Worm (Caenorhabditis elegans): ENCODE measurements around the gene F13H10.6.
A peak's percentile ranks its signal among the peaks of the same experiment; 100 is the strongest.

Gene F13H10.6

ce11 chrIV:11036222-11036621, 27.1 kb downstream of the F13H10.6 start, which contains the start of gene fkb-1 (continued):
- TF ChIP-seq egl-27 (tag; optimal IDR thresholded peaks at IDR 0.05) (no peak), nhr-11 (tag; optimal IDR thresholded peaks at IDR 0.05) (peak; percentile 60), nhr-76 (tag; optimal IDR thresholded peaks at IDR 0.05) (no peak), nhr-77 (tag; optimal IDR thresholded peaks at IDR 0.05) (no peak), mdl-1 (tag; optimal IDR thresholded peaks at IDR 0.05) (peak in 1 of 2 experiments; percentile 46), mdt-29 (GFP tag; IDR thresholded peaks at IDR 0.05) (no peak), hlh-30 (tag; optimal IDR thresholded peaks at IDR 0.05; ENCODE audit: insufficient read depth) (peak; percentile 38), lin-13 (GFP tag; optimal IDR thresholded peaks at IDR 0.05) (no peak), F26F4.8 (GFP tag; conservative IDR thresholded peaks at IDR 0.05) (no peak), zfp-2 (tag; optimal IDR thresholded peaks at IDR 0.05) (no peak), Y105C5A.15 (GFP tag; IDR thresholded peaks at IDR 0.05) (no peak), nhr-237 (tag; optimal IDR thresholded peaks at IDR 0.05) (no peak), unc-62 (GFP tag; optimal IDR thresholded peaks at IDR 0.05 in 1 of 2) (peak in 1 of 2 experiments; percentile 96), unc-62 (tag; optimal IDR thresholded peaks at IDR 0.05) (no peak), ama-1 (optimal IDR thresholded peaks at IDR 0.05) (no peak), lsy-2 (tag; optimal IDR thresholded peaks at IDR 0.05) (peak in 1 of 2 experiments; percentile 83), egl-43 (GFP tag; IDR thresholded peaks at IDR 0.05) (no peak), ZK337.2 (GFP tag; IDR thresholded peaks at IDR 0.05) (no peak), R02D3.7 (tag; optimal IDR thresholded peaks at IDR 0.05) (no peak), unc-130 (GFP tag; optimal IDR thresholded peaks at IDR 0.05) (no peak), zip-11 (GFP tag; IDR thresholded peaks at IDR 0.05) (no peak), ztf-7 (tag; optimal IDR thresholded peaks at IDR 0.05) (no peak), daf-12 (tag; optimal IDR thresholded peaks at IDR 0.05) (no peak), php-3 (GFP tag; IDR thresholded peaks at IDR 0.05) (no peak), unc-39 (tag; optimal IDR thresholded peaks at IDR 0.05) (no peak), madf-9 (GFP tag; conservative IDR thresholded peaks at IDR 0.05) (no peak), cey-2 (tag; optimal IDR thresholded peaks at IDR 0.05; ENCODE audit: borderline replicate concordance, insufficient read depth) (no peak), nhr-41 (GFP tag; IDR thresholded peaks at IDR 0.05) (no peak), mxl-2 (GFP tag; conservative IDR thresholded peaks at IDR 0.05) (no peak), lin-39 (tag; optimal IDR thresholded peaks at IDR 0.05) (no peak), snpc-4 (tag; optimal IDR thresholded peaks at IDR 0.05) (no peak), nhr-48 (tag; optimal IDR thresholded peaks at IDR 0.05) (no peak), F44E2.7 (GFP tag; IDR thresholded peaks at IDR 0.05) (no peak), lin-38 (GFP tag; IDR thresholded peaks at IDR 0.05) (peak; percentile 62), nhr-10 (tag; optimal IDR thresholded peaks at IDR 0.05) (no peak), daf-8 (GFP tag; IDR thresholded peaks at IDR 0.05) (no peak), F37D6.2 (tag; optimal IDR thresholded peaks at IDR 0.05) (peak; percentile 6), sdz-12 (GFP tag; optimal IDR thresholded peaks at IDR 0.05) (no peak), pqm-1 (tag; optimal IDR thresholded peaks at IDR 0.05) (peak; percentile 20), rbr-2 (tag; optimal IDR thresholded peaks at IDR 0.05) (peak; percentile 66), dpl-1 (GFP tag; optimal IDR thresholded peaks at IDR 0.05) (peak; percentile 71), nhr-42 (GFP tag; IDR thresholded peaks at IDR 0.05) (no peak), skn-1 (tag; optimal IDR thresholded peaks at IDR 0.05) (no peak), D1046.2 (GFP tag; IDR thresholded peaks at IDR 0.05) (no peak), fos-1 (tag; optimal IDR thresholded peaks at IDR 0.05) (no peak), nhr-28 (tag; optimal IDR thresholded peaks at IDR 0.05) (peak; percentile 71), ceh-20 (GFP tag; IDR thresholded peaks at IDR 0.05) (no peak), snpc-1.2 (GFP tag; IDR thresholded peaks at IDR 0.05) (no peak), hmg-1.1 (GFP tag; IDR thresholded peaks at IDR 0.05) (peak; percentile 66; the same call in 1 of the 2 replicates), zag-1 (tag; optimal IDR thresholded peaks at IDR 0.05) (no peak), mxl-3 (GFP tag; optimal IDR thresholded peaks at IDR 0.05) (no peak), madf-5 (GFP tag; IDR thresholded peaks at IDR 0.05) (no peak), dve-1 (tag; optimal IDR thresholded peaks at IDR 0.05; ENCODE audit: insufficient read depth) (peak; percentile 83), ceh-62 (tag; optimal IDR thresholded peaks at IDR 0.05) (no peak)
